Worm (Caenorhabditis elegans) whole organism, late embryonic: ENCODE data around the gene str-262.

Experiments used
- ahr-1 ChIP-seq: sonication (generic microtip); optimal IDR thresholded peaks from 2 replicates; lab custom pipeline; 2016; ENCODE audit warnings: missing genetic modification characterization, missing compliant biosample characterization
- ceh-14 ChIP-seq: sonication (generic microtip); optimal IDR thresholded peaks from 2 replicates; lab custom pipeline; 2016; ENCODE audit warnings: missing genotype, missing genetic modification characterization, missing compliant biosample characterization
- ceh-45 ChIP-seq: fragments of 200-800 bp; sonication (Bioruptor generic); IDR thresholded peaks from 2 replicates; pipeline ENCODE4 v1.3.6; 2022; ENCODE audit warnings: missing genetic modification reagents, missing genetic modification characterization, missing compliant biosample characterization
- ceh-9 ChIP-seq: sonication (generic microtip); optimal IDR thresholded peaks from 2 replicates; lab custom pipeline; 2016; ENCODE audit warnings: mild to moderate bottlenecking, missing genetic modification characterization, inconsistent platforms, missing compliant biosample characterization
- nfya-1 ChIP-seq: sonication (generic microtip); optimal IDR thresholded peaks from 2 replicates; lab custom pipeline; 2017; ENCODE audit warnings: missing genetic modification characterization, mild to moderate bottlenecking, missing compliant biosample characterization, antibody characterized with exemption, moderate library complexity
- pax-1 ChIP-seq: fragments of 150-350 bp; optimal IDR thresholded peaks from 2 replicates; lab custom pipeline; 2014; ENCODE audit warnings: missing biosample characterization, missing genetic modification characterization
- pha-2 ChIP-seq: sonication (generic microtip); optimal IDR thresholded peaks from 2 replicates; lab custom pipeline; 2017; ENCODE audit warnings: mild to moderate bottlenecking, missing genetic modification characterization, missing compliant biosample characterization
- pqm-1 ChIP-seq: sonication (generic microtip); optimal IDR thresholded peaks from 2 replicates; lab custom pipeline; 2016; ENCODE audit warnings: missing genetic modification characterization, missing compliant biosample characterization
- sox-4 ChIP-seq: sonication (generic microtip); optimal IDR thresholded peaks from 2 replicates; lab custom pipeline; 2017; ENCODE audit warnings: mild to moderate bottlenecking, missing genetic modification characterization, inconsistent platforms, missing compliant biosample characterization
- tbx-2 ChIP-seq: sonication (generic microtip); optimal IDR thresholded peaks from 2 replicates; lab custom pipeline; 2016; ENCODE audit warnings: missing genetic modification characterization, missing compliant biosample characterization

ce11 chrV:736171-736570 lies 16.4 kb downstream of the str-262 start, which contains the start of gene srj-25:
- TF ChIP-seq tbx-2 (tag; lab: Kevin White, UChicago) (no peak), pax-1 (tag; lab: Kevin White, UChicago) (no peak), pha-2 (tag; lab: Kevin White, UChicago) (no peak), ceh-9 (tag; lab: Kevin White, UChicago) (no peak), pqm-1 (tag; lab: Kevin White, UChicago) (no peak), ahr-1 (no peak), ceh-45 (GFP tag; lab: Robert Waterston, UW) (no peak), sox-4 (no peak), nfya-1 (tag; lab: Kevin White, UChicago) (no peak), ceh-14 (tag; lab: Kevin White, UChicago) (no peak)
